Fruit fly (Drosophila melanogaster) whole organism, embryonic: ENCODE results near the gene AsnRS.

Experiments used
- Bgb ChIP-seq: fragments of 200-800 bp; sonication (Bioruptor generic); IDR thresholded peaks from 2 replicates; pipeline ENCODE4 v1.3.6; 2022; ENCODE audit warnings: missing biosample characterization, missing genetic modification characterization; ENCODE audit not compliant: partially characterized antibody
- CG10274 ChIP-seq: fragments of 200-800 bp; sonication (Bioruptor generic); optimal IDR thresholded peaks from 3 replicates; lab custom pipeline; 2017; ENCODE audit warnings: missing biosample characterization, mild to moderate bottlenecking, missing genetic modification characterization
- CG10366 ChIP-seq: fragments of 200-800 bp; sonication (Bioruptor generic); IDR thresholded peaks from 2 replicates; pipeline ENCODE4 v1.3.6; 2022; ENCODE audit warnings: missing biosample characterization, missing genetic modification characterization
- CG10462 ChIP-seq: fragments of 200-800 bp; sonication (Bioruptor generic); optimal IDR thresholded peaks from 2 replicates; lab custom pipeline; 2016; ENCODE audit warnings: missing biosample characterization, missing genetic modification characterization
- CG11696 ChIP-seq: fragments of 200-800 bp; sonication (Bioruptor generic); IDR thresholded peaks from 2 replicates; pipeline ENCODE4 v1.3.6; 2022; ENCODE audit warnings: missing biosample characterization, missing genetic modification characterization
- CG13287 ChIP-seq: fragments of 200-800 bp; sonication (Bioruptor generic); IDR thresholded peaks from 2 replicates; pipeline ENCODE4 v1.3.6; 2022; ENCODE audit warnings: missing biosample characterization, missing genetic modification characterization; ENCODE audit not compliant: partially characterized antibody
- CG13424 ChIP-seq: fragments of 200-800 bp; sonication (Bioruptor generic); optimal IDR thresholded peaks from 2 replicates; lab custom pipeline; 2019; ENCODE audit warnings: missing biosample characterization, mild to moderate bottlenecking, missing genetic modification characterization, moderate library complexity
- CG15514 ChIP-seq: fragments of 200-800 bp; sonication (Bioruptor generic); optimal IDR thresholded peaks from 3 replicates; lab custom pipeline; 2017; ENCODE audit warnings: missing biosample characterization, missing genetic modification characterization, mild to moderate bottlenecking, moderate library complexity, missing genetic modification reagents
- CG15696 ChIP-seq: fragments of 200-800 bp; sonication (Bioruptor generic); optimal IDR thresholded peaks from 2 replicates; lab custom pipeline; 2019; ENCODE audit warnings: missing biosample characterization, mild to moderate bottlenecking, missing genetic modification characterization, moderate library complexity
- CG1603 ChIP-seq: fragments of 200-800 bp; sonication (Bioruptor generic); optimal IDR thresholded peaks from 2 replicates; lab custom pipeline; 2019; ENCODE audit warnings: missing biosample characterization, mild to moderate bottlenecking, missing genetic modification characterization, moderate library complexity
- CG17912 ChIP-seq: fragments of 200-800 bp; sonication (Bioruptor generic); optimal IDR thresholded peaks from 2 replicates; lab custom pipeline; 2018; ENCODE audit warnings: missing biosample characterization, mild to moderate bottlenecking, missing genetic modification characterization
- CG18619 ChIP-seq: fragments of 200-800 bp; sonication (Bioruptor generic); optimal IDR thresholded peaks from 3 replicates; lab custom pipeline; 2017; ENCODE audit warnings: missing biosample characterization, mild to moderate bottlenecking, missing genetic modification characterization
- CG18764 ChIP-seq: fragments of 200-800 bp; sonication (Bioruptor generic); optimal IDR thresholded peaks from 3 replicates; lab custom pipeline; 2016; ENCODE audit warnings: missing biosample characterization, missing genetic modification characterization
- CG3065 ChIP-seq: fragments of 200-800 bp; sonication (Bioruptor generic); optimal IDR thresholded peaks from 2 replicates; lab custom pipeline; 2016; ENCODE audit warnings: missing biosample characterization, missing genetic modification characterization
- CG3163 ChIP-seq: fragments of 200-800 bp; sonication (Bioruptor generic); optimal IDR thresholded peaks from 3 replicates; lab custom pipeline; 2016; ENCODE audit warnings: missing biosample characterization, missing genetic modification characterization
- CG33557 ChIP-seq: fragments of 200-800 bp; sonication (Bioruptor generic); optimal IDR thresholded peaks from 2 replicates; lab custom pipeline; 2019; ENCODE audit warnings: missing biosample characterization, mild to moderate bottlenecking, missing genetic modification characterization, moderate library complexity
- CG4424 ChIP-seq: fragments of 200-800 bp; sonication (Bioruptor generic); optimal IDR thresholded peaks from 3 replicates; lab custom pipeline; 2016; ENCODE audit warnings: missing biosample characterization, missing genetic modification characterization
- CG6175 ChIP-seq: fragments of 200-800 bp; sonication (Bioruptor generic); IDR thresholded peaks from 3 replicates; pipeline ENCODE4 v1.3.6; 2022; ENCODE audit warnings: missing biosample characterization, missing genetic modification characterization
- CG6272 ChIP-seq: fragments of 200-800 bp; sonication (Bioruptor generic); IDR thresholded peaks from 2 replicates; pipeline ENCODE4 v1.3.6; 2022; ENCODE audit warnings: missing biosample characterization, missing genetic modification characterization
- CG7987 ChIP-seq: fragments of 200-800 bp; sonication (Bioruptor generic); optimal IDR thresholded peaks from 2 replicates; lab custom pipeline; 2018; ENCODE audit warnings: missing biosample characterization, mild to moderate bottlenecking, missing genetic modification characterization, moderate library complexity
- CG9932 ChIP-seq: fragments of 200-800 bp; sonication (Bioruptor generic); IDR thresholded peaks from 2 replicates; pipeline ENCODE4 v1.3.6; 2022; ENCODE audit warnings: missing biosample characterization, missing genetic modification characterization
- D19B ChIP-seq: fragments of 200-800 bp; sonication (Bioruptor generic); optimal IDR thresholded peaks from 2 replicates; lab custom pipeline; 2017; ENCODE audit warnings: missing biosample characterization, mild to moderate bottlenecking, missing genetic modification characterization
- Fer2 ChIP-seq: fragments of 200-800 bp; sonication (Bioruptor generic); optimal IDR thresholded peaks from 2 replicates; lab custom pipeline; 2018; ENCODE audit warnings: missing biosample characterization, mild to moderate bottlenecking, missing genetic modification characterization, moderate library complexity
- GATAe ChIP-seq: fragments of 200-800 bp; sonication (Bioruptor generic); conservative IDR thresholded peaks from 2 replicates; pipeline ENCODE4 v1.3.6; 2022; ENCODE audit warnings: missing biosample characterization, missing genetic modification characterization
- HLHmδ ChIP-seq: fragments of 200-800 bp; sonication (Bioruptor generic); optimal IDR thresholded peaks from 2 replicates; lab custom pipeline; 2018; ENCODE audit warnings: missing biosample characterization, mild to moderate bottlenecking, missing genetic modification characterization, moderate library complexity
- Hr3 ChIP-seq: fragments of 200-800 bp; sonication (Bioruptor generic); optimal IDR thresholded peaks from 3 replicates; lab custom pipeline; 2016; ENCODE audit warnings: missing biosample characterization, missing genetic modification characterization
- Hsf ChIP-seq: fragments of 200-800 bp; sonication (Bioruptor generic); optimal IDR thresholded peaks from 3 replicates; lab custom pipeline; 2016; ENCODE audit warnings: missing biosample characterization, missing genetic modification characterization
- Kr ChIP-seq: fragments of 200-800 bp; sonication (Bioruptor generic); optimal IDR thresholded peaks from 2 replicates; lab custom pipeline; 2017; ENCODE audit warnings: missing biosample characterization, mild to moderate bottlenecking, missing genetic modification characterization
- Lpt ChIP-seq: fragments of >200 bp; optimal IDR thresholded peaks from 2 replicates; lab custom pipeline; 2018; ENCODE audit warnings: missing biosample characterization, missing genetic modification characterization
- Rfx ChIP-seq: fragments of 200-800 bp; sonication (Bioruptor generic); IDR thresholded peaks from 2 replicates; pipeline ENCODE4 v1.3.6; 2022; ENCODE audit warnings: missing biosample characterization, missing genetic modification characterization
- Sin3A ChIP-seq: fragments of >200 bp; optimal IDR thresholded peaks from 2 replicates; lab custom pipeline; 2018
- Six4 ChIP-seq: fragments of 200-800 bp; sonication (Bioruptor generic); optimal IDR thresholded peaks from 2 replicates; lab custom pipeline; 2016; ENCODE audit warnings: missing biosample characterization, missing genetic modification characterization
- al ChIP-seq: fragments of 200-800 bp; sonication (Bioruptor generic); IDR thresholded peaks from 2 replicates; pipeline ENCODE4 v1.3.6; 2022; ENCODE audit warnings: missing biosample characterization, missing genetic modification characterization
- bsh ChIP-seq, 2 experiments: fragments of 200-800 bp; sonication (Bioruptor generic); optimal IDR thresholded peaks; 2 replicates each; lab custom pipeline; 2017 to 2018; ENCODE audit warnings: mild to moderate bottlenecking in 2 of 2, missing biosample characterization in 2 of 2, missing genetic modification characterization in 2 of 2, moderate library complexity in 1 of 2
- cad ChIP-seq: fragments of >200 bp; optimal IDR thresholded peaks from 2 replicates; lab custom pipeline; 2017; ENCODE audit warnings: missing biosample characterization, missing genetic modification characterization
- caup ChIP-seq: fragments of 200-800 bp; sonication (Bioruptor generic); optimal IDR thresholded peaks from 3 replicates; lab custom pipeline; 2017; ENCODE audit warnings: missing biosample characterization, mild to moderate bottlenecking, missing genetic modification characterization, moderate library complexity; ENCODE audit not compliant: severe bottlenecking
- dmrt99B ChIP-seq: fragments of 200-800 bp; sonication (Bioruptor generic); optimal IDR thresholded peaks from 2 replicates; lab custom pipeline; 2018; ENCODE audit warnings: missing biosample characterization, mild to moderate bottlenecking, missing genetic modification characterization, moderate library complexity
- en ChIP-seq: fragments of 200-800 bp; sonication (Bioruptor generic); optimal IDR thresholded peaks from 2 replicates; lab custom pipeline; 2016; ENCODE audit warnings: missing biosample characterization, missing genetic modification characterization
- fu2 ChIP-seq: fragments of 200-800 bp; sonication (Bioruptor generic); optimal IDR thresholded peaks from 2 replicates; lab custom pipeline; 2016; ENCODE audit warnings: missing biosample characterization, missing genetic modification characterization
- hb ChIP-seq: fragments of 200-800 bp; sonication (Bioruptor generic); IDR thresholded peaks from 3 replicates; pipeline ENCODE4 v1.3.6; 2022; ENCODE audit warnings: missing biosample characterization, missing genetic modification characterization; ENCODE audit not compliant: partially characterized antibody
- hth ChIP-seq: fragments of >200 bp; optimal IDR thresholded peaks from 2 replicates; lab custom pipeline; 2017; ENCODE audit warnings: inconsistent platforms
- nerfin-2 ChIP-seq: fragments of 200-800 bp; sonication (Bioruptor generic); IDR thresholded peaks from 2 replicates; pipeline ENCODE4 v1.3.6; 2022; ENCODE audit warnings: missing biosample characterization, missing genetic modification characterization; ENCODE audit not compliant: partially characterized antibody
- pnt ChIP-seq: fragments of 200-800 bp; sonication (Bioruptor generic); optimal IDR thresholded peaks from 3 replicates; lab custom pipeline; 2016; ENCODE audit warnings: missing biosample characterization, missing genetic modification characterization
- pum ChIP-seq: fragments of 200-800 bp; sonication (Bioruptor generic); optimal IDR thresholded peaks from 2 replicates; lab custom pipeline; 2016; ENCODE audit warnings: missing biosample characterization, missing genetic modification characterization
- rib ChIP-seq: fragments of 200-800 bp; sonication (Bioruptor generic); IDR thresholded peaks from 2 replicates; pipeline ENCODE4 v1.3.6; 2022; ENCODE audit warnings: missing biosample characterization, missing genetic modification characterization
- sob ChIP-seq: fragments of 200-800 bp; sonication (Bioruptor generic); IDR thresholded peaks from 2 replicates; pipeline ENCODE4 v1.3.6; 2022; ENCODE audit warnings: missing biosample characterization, missing genetic modification characterization
- tgo ChIP-seq: fragments of 200-800 bp; sonication (Bioruptor generic); IDR thresholded peaks from 3 replicates; pipeline ENCODE4 v1.3.6; 2022; ENCODE audit warnings: missing biosample characterization, missing genetic modification characterization
- tin ChIP-seq: fragments of 200-800 bp; sonication (Bioruptor generic); optimal IDR thresholded peaks from 3 replicates; lab custom pipeline; 2016; ENCODE audit warnings: missing biosample characterization, missing genetic modification characterization
- tna ChIP-seq: fragments of 200-800 bp; sonication (Bioruptor generic); IDR thresholded peaks from 2 replicates; pipeline ENCODE4 v1.3.6; 2022; ENCODE audit warnings: missing biosample characterization, missing genetic modification characterization; ENCODE audit not compliant: partially characterized antibody
- toy ChIP-seq: fragments of 200-800 bp; sonication (Bioruptor generic); IDR thresholded peaks from 2 replicates; pipeline ENCODE4 v1.3.6; 2022; ENCODE audit warnings: missing biosample characterization, missing genetic modification characterization
- twi ChIP-seq: fragments of 200-800 bp; optimal IDR thresholded peaks from 2 replicates; lab custom pipeline; 2019; ENCODE audit warnings: missing biosample characterization, mild to moderate bottlenecking, missing genetic modification characterization, moderate library complexity

The AsnRS gene

dm6 chr2L:19131905-19132402 lies at the start of gene AsnRS, which contains the start of gene DCTN6-p27 (continued):
- TF ChIP-seq CG1603 (tag; lab: Kevin White, UChicago) (no peak), CG7987 (GFP tag; lab: Kevin White, UChicago) (peak; percentile 50), caup (GFP tag; lab: Kevin White, UChicago) (peak; percentile 63), hb (GFP tag; lab: Robert Waterston, UW) (peak; percentile 80; the same call in 1 of the 3 replicates), Hr3 (peak; percentile 71), sob (GFP tag; lab: Robert Waterston, UW) (peak; percentile 78), pum (GFP tag; lab: Kevin White, UChicago) (peak; percentile 24), CG3065 (no peak), tin (GFP tag; lab: Kevin White, UChicago) (peak; percentile 79), en (GFP tag; lab: Kevin White, UChicago) (no peak), hth (lab: Kevin White, UChicago) (no peak), Rfx (GFP tag; lab: Robert Waterston, UW) (peak; percentile 82), D19B (GFP tag; lab: Kevin White, UChicago) (peak; percentile 16), dmrt99B (no peak), CG11696 (no peak), Six4 (peak; percentile 57), CG13287 (GFP tag; lab: Robert Waterston, UW) (peak; percentile 80), tna (GFP tag; lab: Robert Waterston, UW) (no peak; the same call in 1 of the 2 replicates), HLHmδ (GFP tag; lab: Kevin White, UChicago) (no peak), nerfin-2 (GFP tag; lab: Robert Waterston, UW) (peak; percentile 53; the same call in 1 of the 2 replicates), Lpt (no peak), CG10274 (GFP tag; lab: Kevin White, UChicago) (no peak), GATAe (GFP tag; lab: Robert Waterston, UW) (no peak), al (GFP tag; lab: Robert Waterston, UW) (peak; percentile 33; the same call in 1 of the 2 replicates), rib (GFP tag; lab: Robert Waterston, UW) (no peak), CG6175 (no peak), cad (no peak), toy (GFP tag; lab: Robert Waterston, UW) (no peak), CG10462 (GFP tag; lab: Kevin White, UChicago) (peak; percentile 56), Kr (no peak), CG3163 (GFP tag; lab: Kevin White, UChicago) (no peak), CG10366 (GFP tag; lab: Robert Waterston, UW) (peak; percentile 62), bsh (GFP tag; optimal IDR thresholded peaks at IDR 0.05; lab: Kevin White, UChicago) (peak in 1 of 2 experiments; percentile 60)

- TF ChIP-seq twi (tag; lab: Kevin White, UChicago): peak; percentile 91
- TF ChIP-seq pnt (GFP tag; lab: Kevin White, UChicago): no peak
- no peak for TF ChIP-seq rib (GFP tag; lab: Robert Waterston, UW)
- no peak for TF ChIP-seq fu2 (GFP tag; lab: Kevin White, UChicago)
- TF ChIP-seq Fer2 (tag; lab: Kevin White, UChicago): no peak
- no peak for TF ChIP-seq CG9932 (GFP tag; lab: Robert Waterston, UW)
- TF ChIP-seq Hsf (GFP tag; lab: Kevin White, UChicago): no peak
- TF ChIP-seq CG17912 (GFP tag; lab: Kevin White, UChicago): no peak
- TF ChIP-seq CG33557: no peak
- TF ChIP-seq Sin3A: no peak
- TF ChIP-seq CG15514 (GFP tag; lab: Kevin White, UChicago): no peak
- no peak for TF ChIP-seq tgo (GFP tag; lab: Robert Waterston, UW)
- no peak for TF ChIP-seq Bgb (GFP tag; lab: Robert Waterston, UW)
- TF ChIP-seq CG13424: no peak
- no peak for TF ChIP-seq CG18764
- TF ChIP-seq CG4424 (GFP tag; lab: Kevin White, UChicago): peak; percentile 25
- no peak for TF ChIP-seq CG15696
- TF ChIP-seq CG18619 (GFP tag; lab: Kevin White, UChicago): no peak
- no peak for TF ChIP-seq CG6272 (GFP tag; lab: Robert Waterston, UW)
These were observed 49.6 kb upstream of the AsnRS start, which contains the start of gene CG17568 for dm6 chr2L:19181153-19181892. TSS of gene CG17568 (minus strand) at chr2L:19181702.
